Fruit fly (Drosophila melanogaster): ENCODE results near the gene sinah.
A peak's percentile ranks its signal among the peaks of the same experiment; 100 is the strongest.

sinah gene

dm6 chr3L:16892728-16893271 is 33.9 kb downstream of the sinah start (continued):
- TF ChIP-seq CG10669 (GFP tag; optimal IDR thresholded peaks at IDR 0.05) = peak; percentile 14
- TF ChIP-seq Smox (GFP tag; optimal IDR thresholded peaks at IDR 0.05) = no peak
- TF ChIP-seq CG34406 (GFP tag; optimal IDR thresholded peaks at IDR 0.05) = peak; percentile 27
- peak; percentile 55 for TF ChIP-seq svp (GFP tag)

dm6 chr3L:16893647-16894046 is 34.8 kb downstream of the sinah start:
- no peak for TF ChIP-seq salr (GFP tag; optimal IDR thresholded peaks at IDR 0.05)
- no peak for TF ChIP-seq CG8319 (GFP tag; optimal IDR thresholded peaks at IDR 0.05)
- peak; percentile 73 for TF ChIP-seq CG8119 (GFP tag; IDR thresholded peaks at IDR 0.05)
- no peak for TF ChIP-seq CG11762 (GFP tag; optimal IDR thresholded peaks at IDR 0.05; ENCODE audit: insufficient read depth)
- peak; percentile 29 for TF ChIP-seq OdsH (GFP tag; optimal IDR thresholded peaks at IDR 0.05)
- TF ChIP-seq eg (GFP tag; IDR thresholded peaks at IDR 0.05) = 0 out of 3 replicates have a peak, but pooled peaks have one; percentile 47
- TF ChIP-seq spab (GFP tag; optimal IDR thresholded peaks at IDR 0.05) = no peak
- no peak for TF ChIP-seq CG11294 (GFP tag; IDR thresholded peaks at IDR 0.05)
- TF ChIP-seq CG32006 (GFP tag; optimal IDR thresholded peaks at IDR 0.05) = peak; percentile 42
- no peak for TF ChIP-seq dsx (GFP tag; optimal IDR thresholded peaks at IDR 0.05; ENCODE audit: poor library complexity, severe bottlenecking)
- TF ChIP-seq Hr4 (GFP tag; optimal IDR thresholded peaks at IDR 0.05) = peak; percentile 64
- TF ChIP-seq esn (GFP tag; optimal IDR thresholded peaks at IDR 0.05) = no peak
- no peak for TF ChIP-seq dac (GFP tag; optimal IDR thresholded peaks at IDR 0.05)
- TF ChIP-seq CG1621 (tag; optimal IDR thresholded peaks at IDR 0.05) = no peak
- peak; percentile 52; the same call in 1 of the 2 replicates for TF ChIP-seq CG15336 (GFP tag; IDR thresholded peaks at IDR 0.05)
- no peak for TF ChIP-seq Hr38 (GFP tag; optimal IDR thresholded peaks at IDR 0.05)
- no peak for TF ChIP-seq CG8632 (GFP tag; optimal IDR thresholded peaks at IDR 0.05)
- TF ChIP-seq CG6276 (GFP tag; optimal IDR thresholded peaks at IDR 0.05) = peak; percentile 45
- TF ChIP-seq CG16779 (tag; optimal IDR thresholded peaks at IDR 0.05) = no peak
- TF ChIP-seq fkh (GFP tag; optimal IDR thresholded peaks at IDR 0.05) = no peak
- TF ChIP-seq ss (GFP tag; optimal IDR thresholded peaks at IDR 0.05) = no peak
- no peak for TF ChIP-seq CG10631 (GFP tag; optimal IDR thresholded peaks at IDR 0.05)
- no peak for TF ChIP-seq fd85E (GFP tag; optimal IDR thresholded peaks at IDR 0.05)
- 0 out of 3 replicates have a peak, but pooled peaks have one; percentile 12 for TF ChIP-seq CG6163 (GFP tag; IDR thresholded peaks at IDR 0.05)
- TF ChIP-seq Smox (GFP tag; optimal IDR thresholded peaks at IDR 0.05) = no peak
- TF ChIP-seq Eip75B (GFP tag; optimal IDR thresholded peaks at IDR 0.05) = no peak
- no peak for TF ChIP-seq Gug (GFP tag; IDR thresholded peaks at IDR 0.05)
- no peak for TF ChIP-seq acj6 (GFP tag; optimal IDR thresholded peaks at IDR 0.05)
- no peak for TF ChIP-seq CG7368 (GFP tag; optimal IDR thresholded peaks at IDR 0.05)
- no peak for TF ChIP-seq svp (GFP tag)
- TF ChIP-seq CG11902 (GFP tag; optimal IDR thresholded peaks at IDR 0.05) = no peak
- TF ChIP-seq CG9139 (GFP tag; optimal IDR thresholded peaks at IDR 0.05) = no peak
- no peak for TF ChIP-seq CG6854 (GFP tag; optimal IDR thresholded peaks at IDR 0.05)
- TF ChIP-seq CG4318 (GFP tag; optimal IDR thresholded peaks at IDR 0.05) = peak; percentile 13
- TF ChIP-seq Sox14 (GFP tag; optimal IDR thresholded peaks at IDR 0.05) = no peak
- no peak for TF ChIP-seq Ets96B (tag; optimal IDR thresholded peaks at IDR 0.05)

- 0 out of 3 replicates have a peak, but pooled peaks have one; percentile 32 for TF ChIP-seq eg (GFP tag; IDR thresholded peaks at IDR 0.05)
- TF ChIP-seq Gug (GFP tag; IDR thresholded peaks at IDR 0.05) = no peak
- no peak for TF ChIP-seq CG11762 (GFP tag; optimal IDR thresholded peaks at IDR 0.05; ENCODE audit: insufficient read depth)
- TF ChIP-seq esn (GFP tag; optimal IDR thresholded peaks at IDR 0.05) = no peak
- peak; percentile 4 for TF ChIP-seq CG3919 (GFP tag; optimal IDR thresholded peaks at IDR 0.05)
- TF ChIP-seq topi (GFP tag; optimal IDR thresholded peaks at IDR 0.05) = no peak
- TF ChIP-seq Hr39 (GFP tag; optimal IDR thresholded peaks at IDR 0.05) = no peak
- peak; percentile 24 for TF ChIP-seq vri (GFP tag; optimal IDR thresholded peaks at IDR 0.05)
- no peak for TF ChIP-seq CG6808 (GFP tag; optimal IDR thresholded peaks at IDR 0.05)
- no peak for TF ChIP-seq net (GFP tag; optimal IDR thresholded peaks at IDR 0.05)
- peak; percentile 7 for TF ChIP-seq Lpt (GFP tag; optimal IDR thresholded peaks at IDR 0.05)
- no peak for TF ChIP-seq CG15336 (GFP tag; IDR thresholded peaks at IDR 0.05)
- TF ChIP-seq CG10669 (GFP tag; optimal IDR thresholded peaks at IDR 0.05) = no peak
- TF ChIP-seq Hr4 (GFP tag; optimal IDR thresholded peaks at IDR 0.05) = no peak
These were observed 37.5 kb downstream of the sinah start for dm6 chr3L:16896408-16896807.
